Worm (Caenorhabditis elegans): ENCODE results near the gene tyra-3.

- no peak for TF ChIP-seq nhr-12 (tag; optimal IDR thresholded peaks at IDR 0.05)
- TF ChIP-seq ztf-11 (tag; optimal IDR thresholded peaks at IDR 0.05), result no peak
- TF ChIP-seq snpc-4 (tag; optimal IDR thresholded peaks at IDR 0.05), result no peak
Measured at ce11 chrX:4986354-4986753, 38.5 kb downstream of the tyra-3 start.
